Worm (Caenorhabditis elegans): ENCODE measurements around the gene M70.2.
"Not testable (repeated sequence)": the region's sequence is repeated elsewhere in the genome, so short reads cannot be mapped to it uniquely, and the experiment has no call there.

M70.2 gene

ce11 chrIV:2222528-2222927 lies 20.3 kb upstream of the M70.2 start, which contains the start of gene fnip-2:
Gene fnip-2, plus strand, starts transcription at chrIV:2222828.
- TF ChIP-seq cog-1 (tag; optimal IDR thresholded peaks at IDR 0.05): no peak
- no peak for TF ChIP-seq med-1 (GFP tag; optimal IDR thresholded peaks at IDR 0.05; ENCODE audit: insufficient read depth)
- no peak for TF ChIP-seq flt-1 (GFP tag; IDR thresholded peaks at IDR 0.05)
- no peak for TF ChIP-seq klf-2 (GFP tag; conservative IDR thresholded peaks at IDR 0.05)
- TF ChIP-seq ztf-23 (GFP tag; IDR thresholded peaks at IDR 0.05): no peak
- no peak for TF ChIP-seq ztf-29 (GFP tag; IDR thresholded peaks at IDR 0.05)
- TF ChIP-seq ref-1 (GFP tag; conservative IDR thresholded peaks at IDR 0.05): no peak
- TF ChIP-seq tab-1 (GFP tag; IDR thresholded peaks at IDR 0.05): no peak
- TF ChIP-seq T22C8.4 (GFP tag; IDR thresholded peaks at IDR 0.05): no peak

ce11 chrIV:2223144-2223543 lies 19.7 kb upstream of the M70.2 start:
- no peak for TF ChIP-seq flt-1 (GFP tag; IDR thresholded peaks at IDR 0.05)
- no peak for TF ChIP-seq med-1 (GFP tag; optimal IDR thresholded peaks at IDR 0.05; ENCODE audit: insufficient read depth)
- TF ChIP-seq cog-1 (tag; optimal IDR thresholded peaks at IDR 0.05): no peak
- no peak for TF ChIP-seq ztf-29 (GFP tag; IDR thresholded peaks at IDR 0.05)
- no peak for TF ChIP-seq T22C8.4 (GFP tag; IDR thresholded peaks at IDR 0.05)
- no peak for TF ChIP-seq ref-1 (GFP tag; conservative IDR thresholded peaks at IDR 0.05)
- no peak for TF ChIP-seq tab-1 (GFP tag; IDR thresholded peaks at IDR 0.05)
- TF ChIP-seq klf-2 (GFP tag; conservative IDR thresholded peaks at IDR 0.05): no peak
- no peak for TF ChIP-seq ztf-23 (GFP tag; IDR thresholded peaks at IDR 0.05)

- no peak for TF ChIP-seq T22C8.4 (GFP tag; IDR thresholded peaks at IDR 0.05)
- TF ChIP-seq flt-1 (GFP tag; IDR thresholded peaks at IDR 0.05): no peak
- no peak for TF ChIP-seq ref-1 (GFP tag; conservative IDR thresholded peaks at IDR 0.05)
- no peak for TF ChIP-seq ztf-29 (GFP tag; IDR thresholded peaks at IDR 0.05)
- no peak for TF ChIP-seq med-1 (GFP tag; optimal IDR thresholded peaks at IDR 0.05; ENCODE audit: insufficient read depth)
- TF ChIP-seq ztf-23 (GFP tag; IDR thresholded peaks at IDR 0.05): no peak
- no peak for TF ChIP-seq klf-2 (GFP tag; conservative IDR thresholded peaks at IDR 0.05)
- no peak for TF ChIP-seq tab-1 (GFP tag; IDR thresholded peaks at IDR 0.05)
- no peak for TF ChIP-seq cog-1 (tag; optimal IDR thresholded peaks at IDR 0.05)
Measured at ce11 chrIV:2223685-2224084, 19.2 kb upstream of the M70.2 start.

- TF ChIP-seq ztf-29 (GFP tag; IDR thresholded peaks at IDR 0.05) (no peak), ztf-23 (GFP tag; IDR thresholded peaks at IDR 0.05) (no peak), T22C8.4 (GFP tag; IDR thresholded peaks at IDR 0.05) (no peak), tab-1 (GFP tag; IDR thresholded peaks at IDR 0.05) (no peak), med-1 (GFP tag; optimal IDR thresholded peaks at IDR 0.05; ENCODE audit: insufficient read depth) (no peak), cog-1 (tag; optimal IDR thresholded peaks at IDR 0.05) (no peak), flt-1 (GFP tag; IDR thresholded peaks at IDR 0.05) (no peak), klf-2 (GFP tag; conservative IDR thresholded peaks at IDR 0.05) (no peak), ref-1 (GFP tag; conservative IDR thresholded peaks at IDR 0.05) (no peak)
Measured at ce11 chrIV:2228678-2229077, 14.2 kb upstream of the M70.2 start.

ce11 chrIV:2231726-2232125 lies 11.1 kb upstream of the M70.2 start:
- peak; percentile 96 for TF ChIP-seq T22C8.4 (GFP tag; IDR thresholded peaks at IDR 0.05)

- TF ChIP-seq T22C8.4 (GFP tag; IDR thresholded peaks at IDR 0.05): peak; percentile 95
Measured at ce11 chrIV:2233222-2233621, 9.6 kb upstream of the M70.2 start.

ce11 chrIV:2235983-2236382 lies 6.9 kb upstream of the M70.2 start:
- TF ChIP-seq klf-2 (GFP tag; conservative IDR thresholded peaks at IDR 0.05): no peak
- TF ChIP-seq med-1 (GFP tag; optimal IDR thresholded peaks at IDR 0.05; ENCODE audit: insufficient read depth): no peak
- peak; percentile 93 for TF ChIP-seq T22C8.4 (GFP tag; IDR thresholded peaks at IDR 0.05)

- no peak for TF ChIP-seq cog-1 (tag; optimal IDR thresholded peaks at IDR 0.05)
- TF ChIP-seq tab-1 (GFP tag; IDR thresholded peaks at IDR 0.05): 0 out of 2 replicates have a peak, but pooled peaks have one; percentile 20
- TF ChIP-seq T22C8.4 (GFP tag; IDR thresholded peaks at IDR 0.05): peak; percentile 90
Measured at ce11 chrIV:2236654-2237613, 5.9 kb upstream of the M70.2 start.

ce11 chrIV:2245565-2245964 lies 2.7 kb downstream of the M70.2 start, which contains the start of gene M70.1:
Gene M70.1, plus strand, starts transcription at chrIV:2245865.
- not testable (repeated sequence) for TF ChIP-seq ref-1 (GFP tag; conservative IDR thresholded peaks at IDR 0.05); klf-2 (GFP tag; conservative IDR thresholded peaks at IDR 0.05); ztf-23 (GFP tag; IDR thresholded peaks at IDR 0.05)

ce11 chrIV:2246150-2246549 lies 3.3 kb downstream of the M70.2 start:
- TF ChIP-seq klf-2 (GFP tag; conservative IDR thresholded peaks at IDR 0.05): no peak
- TF ChIP-seq flt-1 (GFP tag; IDR thresholded peaks at IDR 0.05): no peak
- TF ChIP-seq ref-1 (GFP tag; conservative IDR thresholded peaks at IDR 0.05): no peak
- no peak for TF ChIP-seq med-1 (GFP tag; optimal IDR thresholded peaks at IDR 0.05; ENCODE audit: insufficient read depth)
- TF ChIP-seq cog-1 (tag; optimal IDR thresholded peaks at IDR 0.05): no peak
- no peak for TF ChIP-seq tab-1 (GFP tag; IDR thresholded peaks at IDR 0.05)
- TF ChIP-seq T22C8.4 (GFP tag; IDR thresholded peaks at IDR 0.05): no peak
- no peak for TF ChIP-seq ztf-23 (GFP tag; IDR thresholded peaks at IDR 0.05)
- TF ChIP-seq ztf-29 (GFP tag; IDR thresholded peaks at IDR 0.05): no peak
